Worm (Caenorhabditis elegans) whole organism, late embryonic: ENCODE results near the gene C31H2.4.
A peak's percentile ranks its signal among the peaks of the same experiment; 100 is the strongest.

ENCODE experiments used
- C08G9.2 ChIP-seq: sonication (generic microtip); optimal IDR thresholded peaks from 2 replicates; lab custom pipeline; 2016; ENCODE audit warnings: mild to moderate bottlenecking, missing genetic modification characterization, moderate library complexity, missing compliant biosample characterization
- K09A11.1 ChIP-seq: sonication (generic microtip); optimal IDR thresholded peaks from 2 replicates; lab custom pipeline; 2017; ENCODE audit warnings: antibody characterized with exemption, mild to moderate bottlenecking, missing genetic modification characterization, missing compliant biosample characterization; ENCODE audit not compliant: insufficient read depth
- Y22D7AL.16 ChIP-seq: sonication (generic microtip); optimal IDR thresholded peaks from 2 replicates; lab custom pipeline; 2016; ENCODE audit warnings: missing genetic modification characterization, missing compliant biosample characterization
- ceh-14 ChIP-seq: sonication (generic microtip); optimal IDR thresholded peaks from 2 replicates; lab custom pipeline; 2016; ENCODE audit warnings: missing genotype, missing genetic modification characterization, missing compliant biosample characterization
- ceh-18 ChIP-seq: sonication (generic microtip); optimal IDR thresholded peaks from 2 replicates; lab custom pipeline; 2016; ENCODE audit warnings: missing genetic modification characterization, missing compliant biosample characterization
- ceh-19 ChIP-seq: fragments of 200-800 bp; sonication (Bioruptor generic); optimal IDR thresholded peaks from 2 replicates; lab custom pipeline; 2018; ENCODE audit warnings: mild to moderate bottlenecking, missing genetic modification characterization, missing compliant biosample characterization
- ceh-2 ChIP-seq: sonication (generic microtip); optimal IDR thresholded peaks from 2 replicates; lab custom pipeline; 2016; ENCODE audit warnings: missing genotype, missing genetic modification characterization, missing compliant biosample characterization
- ceh-22 ChIP-seq: sonication (generic microtip); optimal IDR thresholded peaks from 2 replicates; lab custom pipeline; 2017; ENCODE audit warnings: missing biosample characterization, missing genetic modification characterization
- ceh-30 ChIP-seq: fragments of 150-350 bp; optimal IDR thresholded peaks from 2 replicates; lab custom pipeline; 2014; ENCODE audit warnings: missing biosample characterization, missing genetic modification characterization
- ceh-31 ChIP-seq: sonication (generic microtip); optimal IDR thresholded peaks from 2 replicates; lab custom pipeline; 2016; ENCODE audit warnings: missing genetic modification characterization, missing compliant biosample characterization
- ceh-34 ChIP-seq: sonication (generic microtip); optimal IDR thresholded peaks from 2 replicates; lab custom pipeline; 2016; ENCODE audit warnings: mild to moderate bottlenecking, missing genetic modification characterization, missing compliant biosample characterization
- ceh-45 ChIP-seq: fragments of 200-800 bp; sonication (Bioruptor generic); IDR thresholded peaks from 2 replicates; pipeline ENCODE4 v1.3.6; 2022; ENCODE audit warnings: missing genetic modification reagents, missing genetic modification characterization, missing compliant biosample characterization
- ceh-9 ChIP-seq: sonication (generic microtip); optimal IDR thresholded peaks from 2 replicates; lab custom pipeline; 2016; ENCODE audit warnings: mild to moderate bottlenecking, missing genetic modification characterization, inconsistent platforms, missing compliant biosample characterization
- che-1 ChIP-seq: sonication (generic microtip); optimal IDR thresholded peaks from 2 replicates; lab custom pipeline; 2016; ENCODE audit warnings: mild to moderate bottlenecking, missing genetic modification characterization, missing compliant biosample characterization
- dmd-4 ChIP-seq: sonication (generic microtip); optimal IDR thresholded peaks from 2 replicates; lab custom pipeline; 2016; ENCODE audit warnings: borderline replicate concordance, missing genetic modification characterization, missing compliant biosample characterization
- dve-1 ChIP-seq: sonication (generic microtip); optimal IDR thresholded peaks from 2 replicates; lab custom pipeline; 2017; ENCODE audit warnings: antibody characterized with exemption, mild to moderate bottlenecking, missing genetic modification characterization, missing compliant biosample characterization
- elt-2 ChIP-seq: sonication (generic microtip); optimal IDR thresholded peaks from 2 replicates; lab custom pipeline; 2016; ENCODE audit warnings: missing genetic modification reagents, missing genetic modification characterization, missing compliant biosample characterization
- elt-4 ChIP-seq: sonication (generic microtip); optimal IDR thresholded peaks from 2 replicates; lab custom pipeline; 2016; ENCODE audit warnings: missing genetic modification characterization, missing compliant biosample characterization
- ets-4 ChIP-seq: sonication (generic microtip); optimal IDR thresholded peaks from 2 replicates; lab custom pipeline; 2016; ENCODE audit warnings: missing genetic modification characterization, missing compliant biosample characterization
- eyg-1 ChIP-seq: sonication (generic microtip); optimal IDR thresholded peaks from 2 replicates; lab custom pipeline; 2016; ENCODE audit warnings: missing genotype, missing genetic modification characterization, missing compliant biosample characterization
- fax-1 ChIP-seq: sonication (generic microtip); optimal IDR thresholded peaks from 2 replicates; lab custom pipeline; 2016; ENCODE audit warnings: missing genotype, missing genetic modification characterization, missing compliant biosample characterization
- fkh-6 ChIP-seq: sonication (generic microtip); optimal IDR thresholded peaks from 2 replicates; lab custom pipeline; 2016; ENCODE audit warnings: missing genetic modification characterization, missing compliant biosample characterization
- hlh-15 ChIP-seq: sonication (generic microtip); optimal IDR thresholded peaks from 2 replicates; lab custom pipeline; 2016; ENCODE audit warnings: missing genetic modification characterization, missing compliant biosample characterization
- hlh-30 ChIP-seq: sonication (generic microtip); optimal IDR thresholded peaks from 2 replicates; lab custom pipeline; 2017; ENCODE audit warnings: antibody characterized with exemption, missing genetic modification characterization, missing compliant biosample characterization; ENCODE audit not compliant: insufficient read depth
- hlh-6 ChIP-seq: sonication (generic microtip); optimal IDR thresholded peaks from 2 replicates; lab custom pipeline; 2016; ENCODE audit warnings: missing genotype, missing genetic modification characterization, missing compliant biosample characterization
- hlh-8 ChIP-seq: sonication (generic microtip); optimal IDR thresholded peaks from 2 replicates; lab custom pipeline; 2016; ENCODE audit warnings: missing genotype, missing genetic modification characterization, missing compliant biosample characterization
- mec-3 ChIP-seq: sonication (generic microtip); optimal IDR thresholded peaks from 2 replicates; lab custom pipeline; 2016; ENCODE audit warnings: borderline replicate concordance, missing genetic modification characterization, missing compliant biosample characterization
- pat-9 ChIP-seq: fragments of 200-800 bp; sonication (Bioruptor generic); optimal IDR thresholded peaks from 2 replicates; lab custom pipeline; 2018; ENCODE audit warnings: mild to moderate bottlenecking, missing genetic modification characterization, moderate library complexity, missing compliant biosample characterization
- pqm-1 ChIP-seq: sonication (generic microtip); optimal IDR thresholded peaks from 2 replicates; lab custom pipeline; 2016; ENCODE audit warnings: missing genetic modification characterization, missing compliant biosample characterization
- pros-1 ChIP-seq: fragments of 150-350 bp; optimal IDR thresholded peaks from 2 replicates; lab custom pipeline; 2014; ENCODE audit warnings: missing biosample characterization, missing genetic modification reagents, missing genetic modification characterization
- ref-2 ChIP-seq: sonication (generic microtip); optimal IDR thresholded peaks from 2 replicates; lab custom pipeline; 2016; ENCODE audit warnings: missing genetic modification characterization, missing compliant biosample characterization
- rnt-1 ChIP-seq: sonication (generic microtip); optimal IDR thresholded peaks from 2 replicates; lab custom pipeline; 2016; ENCODE audit warnings: missing genetic modification characterization, missing compliant biosample characterization
- sdc-2 ChIP-seq: sonication (generic microtip); optimal IDR thresholded peaks from 2 replicates; lab custom pipeline; 2016; ENCODE audit warnings: missing genotype, missing genetic modification characterization, missing compliant biosample characterization
- sox-2 ChIP-seq: fragments of 200-800 bp; sonication (Bioruptor generic); IDR thresholded peaks from 2 replicates; pipeline ENCODE4 v1.3.6; 2022; ENCODE audit warnings: missing genetic modification reagents, missing genetic modification characterization, missing compliant biosample characterization
- sox-4 ChIP-seq: sonication (generic microtip); optimal IDR thresholded peaks from 2 replicates; lab custom pipeline; 2017; ENCODE audit warnings: mild to moderate bottlenecking, missing genetic modification characterization, inconsistent platforms, missing compliant biosample characterization
- tbx-2 ChIP-seq: sonication (generic microtip); optimal IDR thresholded peaks from 2 replicates; lab custom pipeline; 2016; ENCODE audit warnings: missing genetic modification characterization, missing compliant biosample characterization
- unc-86 ChIP-seq: sonication (generic microtip); optimal IDR thresholded peaks from 2 replicates; lab custom pipeline; 2016; ENCODE audit warnings: missing genetic modification characterization, missing compliant biosample characterization
- zip-5 ChIP-seq: sonication (generic microtip); optimal IDR thresholded peaks from 2 replicates; lab custom pipeline; 2016; ENCODE audit warnings: missing genetic modification characterization, missing compliant biosample characterization
- ztf-16 ChIP-seq: sonication (generic microtip); optimal IDR thresholded peaks from 2 replicates; lab custom pipeline; 2017; ENCODE audit warnings: missing genetic modification characterization, missing compliant biosample characterization

C31H2.4 gene

DNA sequence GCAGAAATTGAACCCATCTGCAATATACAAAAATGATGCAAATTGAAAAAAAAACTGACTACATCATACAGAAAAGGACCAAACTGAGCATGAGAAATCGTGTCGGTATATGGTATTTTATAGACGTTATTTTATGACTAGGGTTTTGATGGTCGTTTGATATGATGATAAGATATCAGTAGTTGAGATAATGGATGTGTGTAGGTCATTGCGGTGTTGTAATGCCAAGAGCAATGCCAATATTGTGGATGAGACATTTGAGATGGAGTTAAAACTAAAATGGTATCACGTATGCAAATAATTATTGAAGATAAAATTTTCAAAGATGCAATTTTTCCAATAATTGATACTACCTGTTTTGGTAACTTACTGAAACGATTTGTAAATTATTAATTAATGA lies at the start of gene C31H2.4:
TSS of gene C31H2.4 (minus strand) at position 19 of the 400 bp plus-strand sequence.
- no peak for TF ChIP-seq ets-4
- peak; percentile 79 for TF ChIP-seq elt-2 (tag; lab: Kevin White, UChicago)
- TF ChIP-seq che-1 = no peak
- TF ChIP-seq, all 69 proteins: peak for 1

- TF ChIP-seq rnt-1 (tag; lab: Kevin White, UChicago) (no peak), hlh-30 (no peak), pqm-1 (no peak), ceh-31 (tag; lab: Kevin White, UChicago) (no peak), ztf-16 (tag; lab: Kevin White, UChicago) (no peak), ceh-34 (tag; lab: Kevin White, UChicago) (no peak), sox-4 (tag; lab: Kevin White, UChicago) (no peak), dmd-4 (tag; lab: Kevin White, UChicago) (no peak), unc-86 (tag; lab: Kevin White, UChicago) (no peak), zip-5 (tag; lab: Kevin White, UChicago) (no peak), dve-1 (no peak), ceh-2 (tag; lab: Kevin White, UChicago) (no peak), eyg-1 (tag; lab: Kevin White, UChicago) (no peak), Y22D7AL.16 (tag; lab: Kevin White, UChicago) (no peak), ceh-45 (GFP tag; lab: Robert Waterston, UW) (no peak)
Observed at ce11 chrX:5208831-5209230, 49.4 kb upstream of the C31H2.4 start.

DNA sequence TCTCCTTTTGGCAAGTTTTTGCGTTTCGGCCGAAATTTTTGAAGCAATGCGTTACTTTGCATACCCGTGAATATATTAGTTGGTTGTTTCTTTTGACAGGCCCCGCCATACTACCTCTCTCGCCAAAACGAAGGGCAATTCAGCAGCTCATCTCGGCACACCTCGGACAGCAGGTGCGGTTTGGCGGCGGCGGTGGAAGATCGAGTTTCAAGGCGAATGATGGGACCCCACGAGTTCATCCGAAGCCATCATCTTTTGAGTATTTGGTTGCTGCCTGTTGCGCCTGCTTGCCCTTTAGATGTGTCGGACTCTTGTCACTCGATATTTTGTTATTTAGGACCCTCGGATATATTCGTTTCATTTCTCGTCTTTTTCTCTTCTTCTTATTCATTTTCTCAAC lies 48.9 kb upstream of the C31H2.4 start:
- peak; percentile 1 for TF ChIP-seq ceh-18 (tag; lab: Kevin White, UChicago)
- no peak for TF ChIP-seq ref-2 (tag; lab: Kevin White, UChicago)
- TF ChIP-seq ceh-34 (tag; lab: Kevin White, UChicago) = peak; percentile 88
- TF ChIP-seq ceh-19 (GFP tag; lab: Kevin White, UChicago) = peak; percentile 5

DNA sequence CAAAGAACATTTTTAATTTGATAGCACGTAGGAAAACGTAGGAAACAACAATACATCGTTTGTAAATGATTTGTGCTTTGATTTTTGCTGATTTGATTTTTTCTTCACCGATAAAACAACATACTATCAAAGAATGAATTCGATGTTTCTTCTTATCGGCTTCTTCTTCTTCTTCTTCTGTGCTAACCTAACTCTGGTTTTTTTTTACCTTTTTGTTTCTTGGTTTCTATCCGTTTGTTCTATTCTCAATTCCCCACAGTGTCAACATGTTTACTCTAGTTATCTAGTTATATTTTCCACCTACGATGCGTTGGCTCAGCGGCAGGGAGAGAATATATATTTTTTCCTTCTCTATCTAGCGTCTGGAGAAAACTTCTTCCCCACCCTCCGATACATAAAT lies 48.4 kb upstream of the C31H2.4 start:
- TF ChIP-seq ceh-22 (tag; lab: Kevin White, UChicago) (no peak), dmd-4 (tag; lab: Kevin White, UChicago) (no peak), elt-4 (no peak), fax-1 (tag; lab: Kevin White, UChicago) (no peak), pat-9 (tag; lab: Kevin White, UChicago) (no peak), hlh-8 (tag; lab: Kevin White, UChicago) (no peak), fkh-6 (tag; lab: Kevin White, UChicago) (no peak), hlh-6 (tag; lab: Kevin White, UChicago) (no peak), ceh-30 (tag; lab: Kevin White, UChicago) (no peak), ceh-34 (tag; lab: Kevin White, UChicago) (no peak), elt-2 (tag; lab: Kevin White, UChicago) (no peak), hlh-15 (no peak), C08G9.2 (tag; lab: Kevin White, UChicago) (no peak), pros-1 (tag; lab: Kevin White, UChicago) (no peak), ceh-9 (tag; lab: Kevin White, UChicago) (no peak), sox-2 (no peak), ceh-18 (tag; lab: Kevin White, UChicago) (no peak), mec-3 (tag; lab: Kevin White, UChicago) (no peak)

- peak; percentile 57 for TF ChIP-seq ceh-2 (tag; lab: Kevin White, UChicago)
- TF ChIP-seq tbx-2 (tag; lab: Kevin White, UChicago) = peak; percentile 77
- peak; percentile 85 for TF ChIP-seq ceh-31 (tag; lab: Kevin White, UChicago)
- TF ChIP-seq C08G9.2 (tag; lab: Kevin White, UChicago) = peak; percentile 58
- TF ChIP-seq pros-1 (tag; lab: Kevin White, UChicago) = no peak
- TF ChIP-seq ref-2 (tag; lab: Kevin White, UChicago) = peak; percentile 33
- no peak for TF ChIP-seq K09A11.1 (tag; lab: Kevin White, UChicago)
- peak; percentile 59 for TF ChIP-seq fkh-6 (tag; lab: Kevin White, UChicago)
- TF ChIP-seq ceh-14 (tag; lab: Kevin White, UChicago) = peak; percentile 22
- no peak for TF ChIP-seq che-1
- peak; percentile 17 for TF ChIP-seq sdc-2
Observed at ce11 chrX:5205561-5205960, 46.1 kb upstream of the C31H2.4 start, which contains the start of gene H28G03.2. Gene H28G03.2, plus strand, starts transcription at chrX:5205760.
